Fruit fly (Drosophila melanogaster): ENCODE data around the gene Uba4.

Uba4 gene

DNA sequence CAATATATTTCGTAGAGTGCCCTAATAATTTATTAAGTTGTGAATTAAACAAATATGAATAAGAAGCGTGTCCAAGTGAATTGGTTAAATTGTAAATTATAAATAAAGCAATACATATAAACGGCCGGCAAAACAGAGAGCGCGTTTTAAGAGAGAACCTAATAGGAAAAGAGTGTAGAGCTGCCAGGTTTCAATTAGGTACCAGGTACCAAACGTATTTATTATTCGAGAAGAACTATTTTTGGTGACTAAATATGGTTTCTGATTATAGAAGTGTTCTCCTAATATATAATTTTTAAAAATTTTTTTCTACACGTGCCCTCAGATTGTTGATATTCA lies 25.0 kb downstream of the Uba4 start:
- TF ChIP-seq Sp1 (GFP tag; optimal IDR thresholded peaks at IDR 0.05) (no peak), Rel (GFP tag; optimal IDR thresholded peaks at IDR 0.05) (no peak), Rel (tag; optimal IDR thresholded peaks at IDR 0.05) (no peak)

DNA sequence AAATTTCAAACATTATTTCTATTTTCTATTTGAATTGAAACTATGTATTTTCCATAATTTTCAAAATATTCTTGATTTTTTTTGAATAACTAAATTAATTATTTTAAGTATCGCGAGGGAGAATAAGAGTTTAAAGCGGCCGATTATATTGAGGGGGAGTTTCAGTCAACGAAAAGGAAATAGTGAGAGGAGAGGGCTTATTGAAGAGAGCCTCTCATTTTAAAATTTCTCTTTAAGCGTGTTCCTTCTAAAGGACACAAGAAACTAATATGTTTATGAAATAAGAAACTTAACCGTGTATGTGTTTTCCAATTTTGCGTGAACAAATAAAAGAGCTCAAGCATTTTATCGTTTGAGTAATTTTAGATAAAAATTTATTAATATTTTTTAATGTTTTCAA lies 25.4 kb downstream of the Uba4 start:
- TF ChIP-seq Hnf4 (GFP tag; optimal IDR thresholded peaks at IDR 0.05) (no peak), Hr83 (GFP tag; optimal IDR thresholded peaks at IDR 0.05; ENCODE audit: poor library complexity, severe bottlenecking) (no peak), CrebA (GFP tag; optimal IDR thresholded peaks at IDR 0.05; ENCODE audit: borderline replicate concordance) (no peak), tai (GFP tag; optimal IDR thresholded peaks at IDR 0.05) (no peak), br (GFP tag; optimal IDR thresholded peaks at IDR 0.05) (no peak), ey (GFP tag; optimal IDR thresholded peaks at IDR 0.05) (no peak), rgr (GFP tag; optimal IDR thresholded peaks at IDR 0.05) (no peak), GATAd (GFP tag; optimal IDR thresholded peaks at IDR 0.05) (no peak), jim (GFP tag; optimal IDR thresholded peaks at IDR 0.05) (no peak), sage (GFP tag; optimal IDR thresholded peaks at IDR 0.05) (no peak), Abd-B (GFP tag; optimal IDR thresholded peaks at IDR 0.05) (no peak), Dif (GFP tag; optimal IDR thresholded peaks at IDR 0.05; ENCODE audit: partially characterized antibody) (no peak), CG9705 (GFP tag; optimal IDR thresholded peaks at IDR 0.05) (no peak), woc (GFP tag; optimal IDR thresholded peaks at IDR 0.05) (no peak)

DNA sequence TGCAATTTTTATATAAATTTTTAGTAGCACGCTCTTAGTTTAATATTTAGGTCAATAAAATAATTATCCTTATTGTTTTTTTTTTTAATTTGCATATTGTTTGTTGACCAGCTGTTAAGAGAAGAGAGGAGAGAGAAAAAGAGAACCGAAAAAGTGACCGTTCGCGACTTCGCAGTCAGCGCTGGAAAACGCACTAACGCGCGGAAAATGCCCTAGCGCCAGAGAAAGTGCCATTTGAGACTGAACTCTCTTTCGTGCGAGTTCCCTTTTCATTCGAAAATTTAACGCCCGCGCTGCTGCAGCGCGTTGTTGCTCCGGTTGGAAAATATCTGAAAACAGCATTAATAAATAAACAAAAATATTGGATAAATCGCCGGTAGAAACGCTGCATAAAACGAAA lies 25.9 kb downstream of the Uba4 start:
- TF ChIP-seq sv (GFP tag; optimal IDR thresholded peaks at IDR 0.05) (no peak), psq (GFP tag; optimal IDR thresholded peaks at IDR 0.05) (peak; percentile 1)

DNA sequence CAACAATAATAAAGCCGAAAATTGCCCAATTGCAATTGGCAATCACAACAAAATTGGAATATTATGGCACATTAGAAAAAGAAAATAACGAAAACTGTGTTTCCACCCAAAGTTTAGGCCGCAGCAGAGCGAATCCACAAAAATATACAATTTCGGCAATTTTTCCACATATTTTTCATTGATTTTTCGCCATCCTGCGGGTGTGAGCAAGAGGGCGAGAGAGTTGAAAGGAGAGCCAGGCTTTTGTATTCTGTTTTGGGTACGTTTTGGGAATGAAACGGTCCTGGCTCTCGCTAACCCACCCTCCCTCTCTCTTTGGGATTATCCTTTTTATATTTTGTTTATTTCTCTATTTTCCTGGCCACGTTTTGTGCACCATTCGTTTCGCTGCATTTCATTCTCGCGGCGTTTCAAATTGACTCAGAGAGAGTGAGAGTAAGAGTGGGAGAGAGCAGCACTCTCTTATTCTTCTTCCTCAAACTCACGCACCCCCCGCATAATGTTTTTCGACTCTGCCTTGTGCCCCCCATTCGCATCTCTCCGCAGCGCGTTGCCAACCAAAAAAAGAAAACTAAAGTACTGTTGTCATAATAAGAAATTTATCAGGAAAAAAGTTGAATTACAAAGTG lies 26.6 kb downstream of the Uba4 start:
- TF ChIP-seq Mio (GFP tag; optimal IDR thresholded peaks at IDR 0.05) = no peak
- TF ChIP-seq h (GFP tag; optimal IDR thresholded peaks at IDR 0.05) = no peak
- TF ChIP-seq br (GFP tag; optimal IDR thresholded peaks at IDR 0.05) = no peak
- TF ChIP-seq sage (GFP tag; optimal IDR thresholded peaks at IDR 0.05) = no peak
- TF ChIP-seq foxo (GFP tag; optimal IDR thresholded peaks at IDR 0.05) = no peak
- no peak for TF ChIP-seq pan (optimal IDR thresholded peaks at IDR 0.05)
- no peak for TF ChIP-seq Abd-B (GFP tag; optimal IDR thresholded peaks at IDR 0.05)
- no peak for TF ChIP-seq GATAd (GFP tag; optimal IDR thresholded peaks at IDR 0.05)
- TF ChIP-seq Myc (optimal IDR thresholded peaks at IDR 0.05) = no peak
- no peak for TF ChIP-seq Dfd (GFP tag; optimal IDR thresholded peaks at IDR 0.05)
- TF ChIP-seq jim (GFP tag; optimal IDR thresholded peaks at IDR 0.05) = no peak
- TF ChIP-seq HLH106 (tag; optimal IDR thresholded peaks at IDR 0.05) = no peak
- TF ChIP-seq woc (GFP tag; optimal IDR thresholded peaks at IDR 0.05) = no peak
- no peak for TF ChIP-seq Sp1 (GFP tag; optimal IDR thresholded peaks at IDR 0.05)
- no peak for TF ChIP-seq N (GFP tag; optimal IDR thresholded peaks at IDR 0.05)
- no peak for TF ChIP-seq tai (GFP tag; optimal IDR thresholded peaks at IDR 0.05)
- no peak for TF ChIP-seq Hr83 (GFP tag; optimal IDR thresholded peaks at IDR 0.05; ENCODE audit: poor library complexity, severe bottlenecking)
- TF ChIP-seq Dif (GFP tag; optimal IDR thresholded peaks at IDR 0.05; ENCODE audit: partially characterized antibody) = peak; percentile 69
- no peak for TF ChIP-seq Rel (GFP tag; optimal IDR thresholded peaks at IDR 0.05)
- no peak for TF ChIP-seq Rel (tag; optimal IDR thresholded peaks at IDR 0.05)
- no peak for TF ChIP-seq Hr78 (GFP tag; optimal IDR thresholded peaks at IDR 0.05)
- TF ChIP-seq brk (GFP tag; optimal IDR thresholded peaks at IDR 0.05) = no peak
- TF ChIP-seq psq (GFP tag; optimal IDR thresholded peaks at IDR 0.05) = peak; percentile 96
- peak; percentile 28 for TF ChIP-seq Vsx2 (GFP tag; optimal IDR thresholded peaks at IDR 0.05; ENCODE audit: partially characterized antibody)
- no peak for TF ChIP-seq CG32264 (GFP tag; optimal IDR thresholded peaks at IDR 0.05)
- TF ChIP-seq Jra (GFP tag; optimal IDR thresholded peaks at IDR 0.05) = no peak
- TF ChIP-seq dmrt93B (GFP tag; optimal IDR thresholded peaks at IDR 0.05) = no peak
- TF ChIP-seq Hnf4 (GFP tag; optimal IDR thresholded peaks at IDR 0.05) = no peak
- no peak for TF ChIP-seq dsf (GFP tag; optimal IDR thresholded peaks at IDR 0.05; ENCODE audit: borderline replicate concordance)
- TF ChIP-seq ey (GFP tag; optimal IDR thresholded peaks at IDR 0.05) = no peak
- TF ChIP-seq dl (GFP tag; optimal IDR thresholded peaks at IDR 0.05; ENCODE audit: insufficient read depth in 1 of 2, partially characterized antibody in 2 of 2) = peak; percentile 53 to 81
- no peak for TF ChIP-seq usp (GFP tag; optimal IDR thresholded peaks at IDR 0.05)

Data from whole organism, wandering third instar larva.